Worm (Caenorhabditis elegans) whole organism, late embryonic: ENCODE data around the gene adah-1.

Source experiments
- F13H6.1 ChIP-seq: sonication (generic microtip); optimal IDR thresholded peaks from 2 replicates; lab custom pipeline; 2016; ENCODE audit warnings: missing genetic modification characterization, missing compliant biosample characterization
- K02D7.2 ChIP-seq: sonication (generic microtip); optimal IDR thresholded peaks from 2 replicates; lab custom pipeline; 2017; ENCODE audit warnings: mild to moderate bottlenecking, missing genetic modification characterization, missing compliant biosample characterization
- T23F11.4 ChIP-seq: fragments of 200-800 bp; sonication (Bioruptor generic); optimal IDR thresholded peaks from 2 replicates; lab custom pipeline; 2018; ENCODE audit warnings: mild to moderate bottlenecking, missing genetic modification characterization, missing compliant biosample characterization
- ahr-1 ChIP-seq: sonication (generic microtip); optimal IDR thresholded peaks from 2 replicates; lab custom pipeline; 2016; ENCODE audit warnings: missing genetic modification characterization, missing compliant biosample characterization
- ama-1 ChIP-seq: fragments of 150-350 bp; optimal IDR thresholded peaks from 2 replicates; lab custom pipeline; 2014
- ceh-14 ChIP-seq: sonication (generic microtip); optimal IDR thresholded peaks from 2 replicates; lab custom pipeline; 2016; ENCODE audit warnings: missing genotype, missing genetic modification characterization, missing compliant biosample characterization
- ceh-19 ChIP-seq: fragments of 200-800 bp; sonication (Bioruptor generic); optimal IDR thresholded peaks from 2 replicates; lab custom pipeline; 2018; ENCODE audit warnings: mild to moderate bottlenecking, missing genetic modification characterization, missing compliant biosample characterization
- ceh-24 ChIP-seq: sonication (generic microtip); optimal IDR thresholded peaks from 2 replicates; lab custom pipeline; 2016; ENCODE audit warnings: mild to moderate bottlenecking, missing genetic modification characterization, missing compliant biosample characterization
- ceh-34 ChIP-seq: sonication (generic microtip); optimal IDR thresholded peaks from 2 replicates; lab custom pipeline; 2016; ENCODE audit warnings: mild to moderate bottlenecking, missing genetic modification characterization, missing compliant biosample characterization
- ceh-48 ChIP-seq: sonication (generic microtip); optimal IDR thresholded peaks from 2 replicates; lab custom pipeline; 2016; ENCODE audit warnings: missing genetic modification characterization, inconsistent platforms, missing compliant biosample characterization
- ceh-6 ChIP-seq: fragments of 200-800 bp; sonication (Bioruptor generic); optimal IDR thresholded peaks from 2 replicates; lab custom pipeline; 2018; ENCODE audit warnings: mild to moderate bottlenecking, missing genetic modification characterization, missing compliant biosample characterization
- dmd-4 ChIP-seq: sonication (generic microtip); optimal IDR thresholded peaks from 2 replicates; lab custom pipeline; 2016; ENCODE audit warnings: borderline replicate concordance, missing genetic modification characterization, missing compliant biosample characterization
- dve-1 ChIP-seq: sonication (generic microtip); optimal IDR thresholded peaks from 2 replicates; lab custom pipeline; 2017; ENCODE audit warnings: antibody characterized with exemption, mild to moderate bottlenecking, missing genetic modification characterization, missing compliant biosample characterization
- elt-2 ChIP-seq: sonication (generic microtip); optimal IDR thresholded peaks from 2 replicates; lab custom pipeline; 2016; ENCODE audit warnings: missing genetic modification reagents, missing genetic modification characterization, missing compliant biosample characterization
- eyg-1 ChIP-seq: sonication (generic microtip); optimal IDR thresholded peaks from 2 replicates; lab custom pipeline; 2016; ENCODE audit warnings: missing genotype, missing genetic modification characterization, missing compliant biosample characterization
- fax-1 ChIP-seq: sonication (generic microtip); optimal IDR thresholded peaks from 2 replicates; lab custom pipeline; 2016; ENCODE audit warnings: missing genotype, missing genetic modification characterization, missing compliant biosample characterization
- fkh-10 ChIP-seq: fragments of 150-350 bp; optimal IDR thresholded peaks from 2 replicates; lab custom pipeline; 2014; ENCODE audit warnings: missing biosample characterization, missing genetic modification reagents, missing genetic modification characterization
- fkh-6 ChIP-seq: sonication (generic microtip); optimal IDR thresholded peaks from 2 replicates; lab custom pipeline; 2016; ENCODE audit warnings: missing genetic modification characterization, missing compliant biosample characterization
- gmeb-2 ChIP-seq: sonication (generic microtip); optimal IDR thresholded peaks from 2 replicates; lab custom pipeline; 2016; ENCODE audit warnings: missing genetic modification characterization, inconsistent platforms, missing compliant biosample characterization
- hlh-13 ChIP-seq: fragments of 200-800 bp; sonication (Bioruptor generic); optimal IDR thresholded peaks from 2 replicates; lab custom pipeline; 2018; ENCODE audit warnings: mild to moderate bottlenecking, missing genetic modification characterization, missing compliant biosample characterization
- hlh-15 ChIP-seq: sonication (generic microtip); optimal IDR thresholded peaks from 2 replicates; lab custom pipeline; 2016; ENCODE audit warnings: missing genetic modification characterization, missing compliant biosample characterization
- hlh-30 ChIP-seq: sonication (generic microtip); optimal IDR thresholded peaks from 2 replicates; lab custom pipeline; 2017; ENCODE audit warnings: antibody characterized with exemption, missing genetic modification characterization, missing compliant biosample characterization; ENCODE audit not compliant: insufficient read depth
- hlh-8 ChIP-seq: sonication (generic microtip); optimal IDR thresholded peaks from 2 replicates; lab custom pipeline; 2016; ENCODE audit warnings: missing genotype, missing genetic modification characterization, missing compliant biosample characterization
- lin-11 ChIP-seq: fragments of 200-800 bp; sonication (Bioruptor generic); optimal IDR thresholded peaks from 2 replicates; lab custom pipeline; 2018; ENCODE audit warnings: mild to moderate bottlenecking, missing genetic modification characterization, missing compliant biosample characterization
- nfya-1 ChIP-seq: sonication (generic microtip); optimal IDR thresholded peaks from 2 replicates; lab custom pipeline; 2017; ENCODE audit warnings: missing genetic modification characterization, mild to moderate bottlenecking, missing compliant biosample characterization, antibody characterized with exemption, moderate library complexity
- odd-2 ChIP-seq: sonication (generic microtip); optimal IDR thresholded peaks from 2 replicates; lab custom pipeline; 2017; ENCODE audit warnings: antibody characterized with exemption, mild to moderate bottlenecking, missing genetic modification characterization, missing compliant biosample characterization
- pax-1 ChIP-seq: fragments of 150-350 bp; optimal IDR thresholded peaks from 2 replicates; lab custom pipeline; 2014; ENCODE audit warnings: missing biosample characterization, missing genetic modification characterization
- pha-2 ChIP-seq: sonication (generic microtip); optimal IDR thresholded peaks from 2 replicates; lab custom pipeline; 2017; ENCODE audit warnings: mild to moderate bottlenecking, missing genetic modification characterization, missing compliant biosample characterization
- pha-4 ChIP-seq: fragments of 150-350 bp; optimal IDR thresholded peaks from 2 replicates; lab custom pipeline; 2018; ENCODE audit warnings: missing biosample characterization, missing genetic modification reagents, missing genetic modification characterization
- pqm-1 ChIP-seq: sonication (generic microtip); optimal IDR thresholded peaks from 2 replicates; lab custom pipeline; 2016; ENCODE audit warnings: missing genetic modification characterization, missing compliant biosample characterization
- pros-1 ChIP-seq: fragments of 150-350 bp; optimal IDR thresholded peaks from 2 replicates; lab custom pipeline; 2014; ENCODE audit warnings: missing biosample characterization, missing genetic modification reagents, missing genetic modification characterization
- sox-4 ChIP-seq: sonication (generic microtip); optimal IDR thresholded peaks from 2 replicates; lab custom pipeline; 2017; ENCODE audit warnings: mild to moderate bottlenecking, missing genetic modification characterization, inconsistent platforms, missing compliant biosample characterization
- tbx-2 ChIP-seq: sonication (generic microtip); optimal IDR thresholded peaks from 2 replicates; lab custom pipeline; 2016; ENCODE audit warnings: missing genetic modification characterization, missing compliant biosample characterization
- unc-3 ChIP-seq, 2 experiments: fragments of 200-800 bp in 1 of 2; sonication (Bioruptor generic) in 1 of 2; sonication (generic microtip) in 1 of 2; conservative IDR thresholded peaks in 1 of 2; optimal IDR thresholded peaks in 1 of 2; 2 replicates each; pipeline versions ENCODE4 v1.3.6 to Lab custom; 2016 to 2022; ENCODE audit warnings: missing compliant biosample characterization in 2 of 2, missing genetic modification characterization in 2 of 2, missing genetic modification reagents in 1 of 2
- unc-42 ChIP-seq: sonication (generic microtip); optimal IDR thresholded peaks from 2 replicates; lab custom pipeline; 2016; ENCODE audit warnings: missing genotype, missing genetic modification characterization, missing compliant biosample characterization
- zip-5 ChIP-seq: sonication (generic microtip); optimal IDR thresholded peaks from 2 replicates; lab custom pipeline; 2016; ENCODE audit warnings: missing genetic modification characterization, missing compliant biosample characterization
- ztf-16 ChIP-seq: sonication (generic microtip); optimal IDR thresholded peaks from 2 replicates; lab custom pipeline; 2017; ENCODE audit warnings: missing genetic modification characterization, missing compliant biosample characterization

Gene adah-1

ce11 chrIV:7039476-7040261 lies 15.7 kb downstream of the adah-1 start, which contains the start of the genes cogc-2 and klp-18 (continued):
- TF ChIP-seq lin-11 (tag; lab: Kevin White, UChicago): peak; percentile 29
- TF ChIP-seq unc-42: peak; percentile 45
- peak; percentile 44 for TF ChIP-seq ceh-34 (tag; lab: Kevin White, UChicago)
- no peak for TF ChIP-seq eyg-1 (tag; lab: Kevin White, UChicago)
- no peak for TF ChIP-seq hlh-13
- peak; percentile 71 for TF ChIP-seq hlh-30
- TF ChIP-seq zip-5 (tag; lab: Kevin White, UChicago): peak; percentile 18
- no peak for TF ChIP-seq K02D7.2 (tag; lab: Kevin White, UChicago)
- peak; percentile 16 for TF ChIP-seq odd-2 (tag; lab: Kevin White, UChicago)
- no peak for TF ChIP-seq dmd-4
- TF ChIP-seq ahr-1: peak; percentile 47
- TF ChIP-seq F13H6.1 (tag; lab: Kevin White, UChicago): no peak
- peak; percentile 4 for TF ChIP-seq fkh-10 (GFP tag; lab: Kevin White, UChicago)
- peak; percentile 62 for TF ChIP-seq ceh-14 (tag; lab: Kevin White, UChicago)
- no peak for TF ChIP-seq ama-1 (lab: Kevin White, UChicago)
- TF ChIP-seq T23F11.4: no peak
- peak; percentile 52 for TF ChIP-seq pha-2 (tag; lab: Kevin White, UChicago)
- no peak for TF ChIP-seq pqm-1 (tag; lab: Kevin White, UChicago)
- no peak for TF ChIP-seq pha-4
- peak; percentile 45 for TF ChIP-seq ceh-6
- TF ChIP-seq gmeb-2 (tag; lab: Kevin White, UChicago): peak; percentile 72
- TF ChIP-seq, all 69 proteins: peak for 43

ce11 chrIV:7043430-7043829 lies 19.4 kb downstream of the adah-1 start:
- no peak for TF ChIP-seq K02D7.2 (tag; lab: Kevin White, UChicago)
- no peak for TF ChIP-seq hlh-30
- TF ChIP-seq ceh-14 (tag; lab: Kevin White, UChicago): no peak
- no peak for TF ChIP-seq ceh-48 (tag; lab: Kevin White, UChicago)
- no peak for TF ChIP-seq sox-4 (tag; lab: Kevin White, UChicago)
- no peak for TF ChIP-seq fax-1 (tag; lab: Kevin White, UChicago)
- no peak for TF ChIP-seq pax-1
- no peak for TF ChIP-seq tbx-2
- no peak for TF ChIP-seq ahr-1
- TF ChIP-seq unc-3 (GFP tag; conservative IDR thresholded peaks at IDR 0.05; lab: Robert Waterston, UW): no peak
- TF ChIP-seq unc-3 (tag; optimal IDR thresholded peaks at IDR 0.05; lab: Kevin White, UChicago): no peak
- TF ChIP-seq ceh-19 (GFP tag; lab: Kevin White, UChicago): no peak
- TF ChIP-seq nfya-1 (tag; lab: Kevin White, UChicago): no peak
- no peak for TF ChIP-seq dve-1
- no peak for TF ChIP-seq hlh-15 (tag; lab: Kevin White, UChicago)
- no peak for TF ChIP-seq ztf-16 (tag; lab: Kevin White, UChicago)
- TF ChIP-seq elt-2 (tag; lab: Kevin White, UChicago): no peak
- no peak for TF ChIP-seq ceh-24 (tag; lab: Kevin White, UChicago)
- TF ChIP-seq pros-1 (tag; lab: Kevin White, UChicago): no peak
- no peak for TF ChIP-seq hlh-8

- TF ChIP-seq unc-42 (peak; percentile 8), nfya-1 (tag; lab: Kevin White, UChicago) (peak; percentile 32), fkh-6 (tag; lab: Kevin White, UChicago) (no peak)
These were observed 20.6 kb downstream of the adah-1 start, which contains the start of gene tin-9.1 for ce11 chrIV:7044552-7045139. tin-9.1 (minus strand) TSS chrIV:7044602.
